Worm (Caenorhabditis elegans) whole organism, L2 larva: ENCODE results near the gene nmgp-1.

Source experiments
- nhr-11 ChIP-seq: fragments of 150-350 bp; optimal IDR thresholded peaks from 2 replicates; lab custom pipeline; 2014; ENCODE audit warnings: missing biosample characterization, missing genetic modification characterization
- nhr-6 ChIP-seq: fragments of 150-350 bp; optimal IDR thresholded peaks from 2 replicates; lab custom pipeline; 2014; ENCODE audit warnings: missing biosample characterization, missing genetic modification characterization

ce11 chrII:6219346-6219745 is 41.3 kb upstream of the nmgp-1 start, which contains the start of gene mks-2:
- no peak for TF ChIP-seq nhr-11 (tag; lab: Kevin White, UChicago)
- TF ChIP-seq nhr-6 (tag; lab: Kevin White, UChicago), result no peak
